Worm (Caenorhabditis elegans) whole organism, L1 larva: ENCODE results near the gene sodh-2.
A peak's percentile ranks its signal among the peaks of the same experiment; 100 is the strongest.

Source experiments
- C04F5.9 ChIP-seq: sonication (generic microtip); optimal IDR thresholded peaks from 2 replicates; lab custom pipeline; 2016; ENCODE audit warnings: missing genetic modification characterization, missing compliant biosample characterization
- C16A3.4 ChIP-seq: fragments of 150-350 bp; optimal IDR thresholded peaks from 2 replicates; lab custom pipeline; 2014; ENCODE audit warnings: missing biosample characterization, missing genetic modification characterization
- C34B4.2 ChIP-seq: sonication (generic microtip); optimal IDR thresholded peaks from 2 replicates; lab custom pipeline; 2017; ENCODE audit warnings: mild to moderate bottlenecking, missing genetic modification characterization, missing compliant biosample characterization
- aly-2 ChIP-seq: fragments of 150-350 bp; optimal IDR thresholded peaks from 2 replicates; lab custom pipeline; 2014; ENCODE audit warnings: missing biosample characterization, missing genetic modification characterization
- blmp-1 ChIP-seq: fragments of 150-350 bp; optimal IDR thresholded peaks from 2 replicates; lab custom pipeline; 2014; ENCODE audit warnings: missing biosample characterization, missing genetic modification characterization
- ceh-63 ChIP-seq: fragments of 200-800 bp; sonication (Bioruptor generic); optimal IDR thresholded peaks from 2 replicates; lab custom pipeline; 2018; ENCODE audit warnings: mild to moderate bottlenecking, missing genetic modification characterization, missing compliant biosample characterization
- ceh-8 ChIP-seq: fragments of 200-800 bp; sonication (Bioruptor generic); optimal IDR thresholded peaks from 2 replicates; lab custom pipeline; 2018; ENCODE audit warnings: mild to moderate bottlenecking, missing genetic modification characterization, moderate library complexity, missing compliant biosample characterization
- ceh-82 ChIP-seq, 3 experiments: fragments of 150-350 bp in 1 of 3; sonication (generic microtip) in 2 of 3; optimal IDR thresholded peaks; 2 replicates each; lab custom pipeline; 2014 to 2017; ENCODE audit warnings: missing biosample characterization in 3 of 3, missing genetic modification characterization in 3 of 3
- ceh-88 ChIP-seq: fragments of 200-800 bp; sonication (Bioruptor generic); IDR thresholded peaks from 2 replicates; pipeline ENCODE4 v1.3.6; 2022; ENCODE audit warnings: missing genetic modification characterization, missing compliant biosample characterization
- dpl-1 ChIP-seq, 3 experiments: fragments of 150-350 bp in 2 of 3; sonication (generic microtip) in 1 of 3; optimal IDR thresholded peaks; 2 replicates each; lab custom pipeline; 2014 to 2017; ENCODE audit warnings: missing biosample characterization in 3 of 3, missing genetic modification characterization in 3 of 3, missing genetic modification reagents in 3 of 3
- elt-2 ChIP-seq: sonication (generic microtip); optimal IDR thresholded peaks from 2 replicates; lab custom pipeline; 2016; ENCODE audit warnings: missing genetic modification characterization, mild to moderate bottlenecking, inconsistent platforms, missing compliant biosample characterization, missing genetic modification reagents
- elt-3 ChIP-seq, 6 experiments: fragments of 150-350 bp in 1 of 6; sonication (generic microtip); optimal IDR thresholded peaks; 2 replicates each; lab custom pipeline; 2017 to 2018; ENCODE audit warnings: missing biosample characterization in 6 of 6, missing genetic modification characterization in 6 of 6, inconsistent platforms in 1 of 6
- grh-1 ChIP-seq: fragments of 200-800 bp; sonication (Bioruptor generic); IDR thresholded peaks from 2 replicates; pipeline ENCODE4 v1.3.6; 2022; ENCODE audit warnings: missing genetic modification reagents, missing genetic modification characterization, missing compliant biosample characterization
- isw-1 ChIP-seq: fragments of 200-800 bp; sonication (Bioruptor generic); IDR thresholded peaks from 2 replicates; pipeline ENCODE4 v1.3.6; 2022; ENCODE audit warnings: missing genetic modification characterization, missing compliant biosample characterization
- lin-14 ChIP-seq: fragments of 200-800 bp; sonication (Bioruptor generic); optimal IDR thresholded peaks from 2 replicates; lab custom pipeline; 2018; ENCODE audit warnings: mild to moderate bottlenecking, missing genetic modification characterization, moderate library complexity, missing compliant biosample characterization
- lin-15B ChIP-seq: fragments of 150-350 bp; sonication (generic microtip); optimal IDR thresholded peaks from 3 replicates; lab custom pipeline; 2014; ENCODE audit warnings: missing biosample characterization, missing genetic modification characterization
- lin-35 ChIP-seq, 2 experiments: fragments of 150-350 bp; optimal IDR thresholded peaks; 2 replicates each; lab custom pipeline; 2014; ENCODE audit warnings: missing biosample characterization in 2 of 2, missing genetic modification characterization in 2 of 2, missing genetic modification reagents in 2 of 2
- lin-39 ChIP-seq: fragments of 150-350 bp; optimal IDR thresholded peaks from 2 replicates; lab custom pipeline; 2014; ENCODE audit warnings: missing biosample characterization, missing genetic modification reagents, missing genetic modification characterization
- lsy-2 ChIP-seq, 2 experiments: fragments of 150-350 bp; optimal IDR thresholded peaks; 2 replicates each; lab custom pipeline; 2014; ENCODE audit warnings: missing biosample characterization in 2 of 2, missing genetic modification characterization in 2 of 2
- mab-9 ChIP-seq: fragments of 200-800 bp; sonication (Bioruptor generic); IDR thresholded peaks from 2 replicates; pipeline ENCODE4 v1.3.6; 2022; ENCODE audit warnings: missing genetic modification reagents, missing genetic modification characterization, missing compliant biosample characterization
- mdl-1 ChIP-seq, 2 experiments: fragments of 150-350 bp; optimal IDR thresholded peaks; 2 replicates each; lab custom pipeline; 2014 to 2017; ENCODE audit warnings: missing biosample characterization in 2 of 2, missing genetic modification characterization in 2 of 2, inconsistent platforms in 1 of 2
- mef-2 ChIP-seq: fragments of 150-350 bp; optimal IDR thresholded peaks from 2 replicates; lab custom pipeline; 2014; ENCODE audit warnings: missing biosample characterization, missing genetic modification characterization
- mep-1 ChIP-seq: fragments of 150-350 bp; optimal IDR thresholded peaks from 2 replicates; lab custom pipeline; 2014; ENCODE audit warnings: missing biosample characterization, missing genetic modification characterization
- nhr-11 ChIP-seq: fragments of 150-350 bp; optimal IDR thresholded peaks from 2 replicates; lab custom pipeline; 2014; ENCODE audit warnings: missing biosample characterization, missing genetic modification characterization
- nhr-19 ChIP-seq: fragments of 200-800 bp; sonication (Bioruptor generic); conservative IDR thresholded peaks from 2 replicates; pipeline ENCODE4 v1.3.6; 2022; ENCODE audit warnings: missing genetic modification characterization, missing compliant biosample characterization
- nhr-20 ChIP-seq: sonication (generic microtip); optimal IDR thresholded peaks from 2 replicates; lab custom pipeline; 2016; ENCODE audit warnings: mild to moderate bottlenecking, missing genetic modification characterization, missing compliant biosample characterization
- nhr-237 ChIP-seq: fragments of 150-350 bp; optimal IDR thresholded peaks from 2 replicates; lab custom pipeline; 2014; ENCODE audit warnings: missing biosample characterization, missing genetic modification characterization
- nhr-28 ChIP-seq: fragments of 150-350 bp; optimal IDR thresholded peaks from 2 replicates; lab custom pipeline; 2014; ENCODE audit warnings: missing biosample characterization, missing genetic modification characterization
- nhr-47 ChIP-seq: sonication (generic microtip); optimal IDR thresholded peaks from 2 replicates; lab custom pipeline; 2016; ENCODE audit warnings: mild to moderate bottlenecking, missing genetic modification characterization, moderate library complexity, missing compliant biosample characterization
- nhr-71 ChIP-seq: sonication (generic microtip); optimal IDR thresholded peaks from 2 replicates; lab custom pipeline; 2016; ENCODE audit warnings: mild to moderate bottlenecking, missing genetic modification characterization, moderate library complexity, missing compliant biosample characterization
- nhr-76 ChIP-seq: sonication (generic microtip); optimal IDR thresholded peaks from 2 replicates; lab custom pipeline; 2017; ENCODE audit warnings: missing biosample characterization, missing genetic modification characterization
- nhr-77 ChIP-seq: fragments of 150-350 bp; optimal IDR thresholded peaks from 2 replicates; lab custom pipeline; 2014; ENCODE audit warnings: missing biosample characterization, missing genetic modification characterization
- nhr-85 ChIP-seq: sonication (generic microtip); peaks from one replicate; lab custom pipeline; 2016; ENCODE audit warnings: missing genetic modification characterization, inconsistent platforms, missing compliant biosample characterization
- skn-1 ChIP-seq: fragments of 150-350 bp; optimal IDR thresholded peaks from 2 replicates; lab custom pipeline; 2014; ENCODE audit warnings: missing biosample characterization, missing genetic modification characterization
- snu-23 ChIP-seq: sonication (generic microtip); optimal IDR thresholded peaks from 2 replicates; lab custom pipeline; 2016; ENCODE audit warnings: missing genetic modification characterization, missing compliant biosample characterization
- sup-37 ChIP-seq: fragments of 200-800 bp; sonication (Bioruptor generic); optimal IDR thresholded peaks from 2 replicates; lab custom pipeline; 2018; ENCODE audit warnings: mild to moderate bottlenecking, missing genetic modification characterization, missing compliant biosample characterization
- tbx-2 ChIP-seq: sonication (generic microtip); optimal IDR thresholded peaks from 2 replicates; lab custom pipeline; 2016; ENCODE audit warnings: missing genetic modification characterization, missing compliant biosample characterization
- unc-130 ChIP-seq: fragments of 150-350 bp; optimal IDR thresholded peaks from 2 replicates; lab custom pipeline; 2017; ENCODE audit warnings: missing biosample characterization, missing genetic modification characterization, inconsistent platforms
- vab-15 ChIP-seq: sonication (generic microtip); optimal IDR thresholded peaks from 2 replicates; lab custom pipeline; 2017; ENCODE audit warnings: missing genotype, mild to moderate bottlenecking, missing genetic modification characterization, missing compliant biosample characterization

The sodh-2 gene

ce11 chrV:11921689-11922517 lies 30.9 kb upstream of the sodh-2 start (continued):
- TF ChIP-seq elt-2 (tag; lab: Kevin White, UChicago) = peak; percentile 42
- TF ChIP-seq lin-14 (GFP tag; lab: Kevin White, UChicago) = peak; percentile 67
- TF ChIP-seq ceh-63 (GFP tag; lab: Kevin White, UChicago) = no peak
- no peak for TF ChIP-seq nhr-11 (tag; lab: Kevin White, UChicago)
- no peak for TF ChIP-seq C34B4.2 (tag; lab: Kevin White, UChicago)
- TF ChIP-seq nhr-28 (tag; lab: Kevin White, UChicago) = no peak
- TF ChIP-seq ceh-8 (GFP tag; lab: Kevin White, UChicago) = no peak
- TF ChIP-seq grh-1 (GFP tag; lab: Robert Waterston, UW) = no peak
- peak; percentile 51 for TF ChIP-seq mep-1 (tag; lab: Kevin White, UChicago)
- TF ChIP-seq skn-1 (tag; lab: Kevin White, UChicago) = peak; percentile 17
- peak; percentile 7 for TF ChIP-seq tbx-2
- TF ChIP-seq blmp-1 (tag; lab: Kevin White, UChicago) = peak; percentile 56
- no peak for TF ChIP-seq mef-2 (tag; lab: Kevin White, UChicago)
- TF ChIP-seq nhr-237 (tag; lab: Kevin White, UChicago) = no peak

DNA sequence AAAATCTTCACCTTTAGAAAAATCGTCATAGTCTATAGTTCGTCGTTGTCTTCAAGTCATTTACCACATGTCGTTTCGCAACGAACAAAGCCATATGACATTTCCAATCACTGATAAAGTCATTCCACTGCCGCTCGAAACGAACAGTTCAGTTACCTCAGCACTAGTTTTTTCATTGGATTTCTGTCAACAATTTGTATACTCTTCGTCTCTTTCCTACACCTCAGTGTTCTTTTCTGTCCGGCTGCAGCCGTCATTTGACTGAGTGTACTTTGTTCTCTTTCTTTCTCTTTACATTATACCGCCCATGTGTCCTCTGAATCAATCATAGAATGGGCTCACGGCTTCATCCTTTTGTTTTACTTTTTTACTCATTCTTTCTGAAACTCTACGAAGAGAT lies 30.2 kb upstream of the sodh-2 start:
- no peak for TF ChIP-seq C34B4.2 (tag; lab: Kevin White, UChicago)
- TF ChIP-seq tbx-2 = peak; percentile 6
- peak; percentile 33; the same call in 1 of the 2 replicates for TF ChIP-seq nhr-19 (GFP tag; lab: Robert Waterston, UW)
- no peak for TF ChIP-seq isw-1 (GFP tag; lab: Robert Waterston, UW)
- no peak for TF ChIP-seq lin-39 (tag; lab: Kevin White, UChicago)
- TF ChIP-seq vab-15 (tag; lab: Kevin White, UChicago) = no peak
- peak in 1 of 6 experiments; percentile 37 for TF ChIP-seq elt-3 (tag; optimal IDR thresholded peaks at IDR 0.05; lab: Kevin White, UChicago)
- TF ChIP-seq lin-15B (tag; lab: Kevin White, UChicago) = no peak
- peak in 1 of 2 experiments; percentile 60 for TF ChIP-seq mdl-1 (tag; optimal IDR thresholded peaks at IDR 0.05; lab: Kevin White, UChicago)
- peak; percentile 2 for TF ChIP-seq unc-130 (tag; lab: Kevin White, UChicago)
- no peak for TF ChIP-seq nhr-28 (tag; lab: Kevin White, UChicago)
- TF ChIP-seq C16A3.4 (tag; lab: Kevin White, UChicago) = peak; percentile 3
- peak; percentile 40 for TF ChIP-seq nhr-20 (tag; lab: Kevin White, UChicago)
- TF ChIP-seq nhr-47 (tag; lab: Kevin White, UChicago) = no peak
- no peak for TF ChIP-seq ceh-88 (GFP tag; lab: Robert Waterston, UW)
- TF ChIP-seq nhr-77 (tag; lab: Kevin White, UChicago) = no peak
- TF ChIP-seq nhr-85 (tag; lab: Kevin White, UChicago) = peak; percentile 13
- peak in 1 of 2 experiments; percentile 23 for TF ChIP-seq lsy-2 (tag; optimal IDR thresholded peaks at IDR 0.05; lab: Kevin White, UChicago)
- peak; percentile 43 for TF ChIP-seq snu-23 (GFP tag; lab: Kevin White, UChicago)
- TF ChIP-seq mab-9 = no peak
- peak; percentile 16 to 52 for TF ChIP-seq lin-35 (GFP tag; optimal IDR thresholded peaks at IDR 0.05; lab: Kevin White, UChicago)
- TF ChIP-seq nhr-11 (tag; lab: Kevin White, UChicago) = no peak
- no peak for TF ChIP-seq sup-37 (GFP tag; lab: Kevin White, UChicago)
- TF ChIP-seq ceh-82 (tag; optimal IDR thresholded peaks at IDR 0.05; lab: Kevin White, UChicago) = peak in 1 of 3 experiments; percentile 2
- TF ChIP-seq aly-2 (tag; lab: Kevin White, UChicago) = no peak
- peak in 1 of 3 experiments; percentile 1 for TF ChIP-seq dpl-1 (GFP tag; optimal IDR thresholded peaks at IDR 0.05; lab: Kevin White, UChicago)
- TF ChIP-seq blmp-1 (tag; lab: Kevin White, UChicago) = peak; percentile 15
- peak; percentile 2 for TF ChIP-seq nhr-71 (tag; lab: Kevin White, UChicago)
- TF ChIP-seq C04F5.9 (tag; lab: Kevin White, UChicago) = no peak
- peak; percentile 68 for TF ChIP-seq lin-14 (GFP tag; lab: Kevin White, UChicago)
- no peak for TF ChIP-seq nhr-237 (tag; lab: Kevin White, UChicago)
- no peak for TF ChIP-seq nhr-76 (tag; lab: Kevin White, UChicago)
- TF ChIP-seq, all 84 proteins: peak for 16
